Worm (Caenorhabditis elegans): Measurements from ENCODE around the gene srg-24.
A peak's percentile ranks its signal among the peaks of the same experiment; 100 is the strongest.

Gene srg-24

DNA sequence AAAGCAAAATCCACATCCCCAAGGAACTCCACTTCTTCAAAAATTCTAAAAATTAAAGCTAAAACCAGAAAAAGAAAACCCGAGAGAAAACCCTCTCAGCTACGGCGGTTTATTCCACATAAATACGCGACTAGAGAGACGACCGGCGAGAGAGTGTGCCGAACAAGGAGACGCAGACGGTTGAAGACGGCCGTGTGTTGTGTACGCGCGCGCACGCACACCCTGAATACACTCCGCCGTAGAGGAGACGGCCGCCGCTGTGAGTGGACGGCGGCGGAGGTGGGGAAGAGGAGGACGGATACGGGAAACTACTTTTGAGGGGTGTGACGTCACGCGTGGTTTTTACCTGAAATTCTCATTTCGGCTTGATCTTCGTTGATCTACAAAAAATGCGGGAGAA is 45.8 kb downstream of the srg-24 start:
- TF ChIP-seq hlh-26 (GFP tag; conservative IDR thresholded peaks at IDR 0.05) (no peak), Y53F4B.3 (GFP tag; IDR thresholded peaks at IDR 0.05) (no peak), hmg-1.2 (GFP tag; IDR thresholded peaks at IDR 0.05) (peak; percentile 96), zfh-2 (GFP tag; conservative IDR thresholded peaks at IDR 0.05) (peak; percentile 89), hsf-1 (GFP tag; IDR thresholded peaks at IDR 0.05) (0 out of 2 replicates have a peak, but pooled peaks have one; percentile 41), cebp-2 (GFP tag; IDR thresholded peaks at IDR 0.05) (0 out of 2 replicates have a peak, but pooled peaks have one; percentile 49), hrde-1 (tag; optimal IDR thresholded peaks at IDR 0.05; ENCODE audit: borderline replicate concordance) (no peak), B0261.1 (tag; optimal IDR thresholded peaks at IDR 0.05) (no peak), madf-6 (GFP tag; IDR thresholded peaks at IDR 0.05) (0 out of 2 replicates have a peak, but pooled peaks have one; percentile 0), lag-1 (GFP tag; IDR thresholded peaks at IDR 0.05) (no peak), mcd-1 (GFP tag; IDR thresholded peaks at IDR 0.05) (0 out of 2 replicates have a peak, but pooled peaks have one; percentile 8), egrh-3 (GFP tag; IDR thresholded peaks at IDR 0.05) (peak; percentile 53; the same call in 1 of the 2 replicates)

DNA sequence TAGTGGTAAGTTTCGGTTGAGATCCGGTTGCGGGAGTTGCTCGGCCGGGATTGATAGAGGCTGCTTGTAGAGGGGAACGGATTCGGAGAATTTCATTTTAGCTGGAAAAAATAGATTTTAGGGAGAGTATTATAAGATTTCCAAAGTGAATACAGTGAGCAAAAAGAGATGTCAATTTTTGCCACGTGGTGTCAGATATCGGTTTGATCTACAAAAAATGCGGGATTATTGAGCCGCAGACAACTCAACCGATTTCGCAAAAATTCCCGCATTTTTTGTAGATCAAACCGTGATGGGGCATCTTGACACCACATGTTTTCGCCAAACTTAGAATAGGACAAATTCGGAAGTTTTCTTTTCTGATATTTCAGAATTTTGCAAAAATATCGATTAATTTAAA is 46.2 kb downstream of the srg-24 start, which contains the start of gene lido-13:
TSS of gene lido-13 (minus strand) at position 101 of the 400 bp plus-strand sequence.
- TF ChIP-seq unc-62 (GFP tag; optimal IDR thresholded peaks at IDR 0.05) (no peak), B0261.1 (tag; optimal IDR thresholded peaks at IDR 0.05) (no peak), ztf-3 (GFP tag; optimal IDR thresholded peaks at IDR 0.05) (no peak), madf-6 (GFP tag; IDR thresholded peaks at IDR 0.05) (peak; percentile 38; the same call in 1 of the 2 replicates), ceh-79 (tag; optimal IDR thresholded peaks at IDR 0.05) (no peak), egrh-3 (GFP tag; IDR thresholded peaks at IDR 0.05) (no peak), tbp1 (GFP tag; optimal IDR thresholded peaks at IDR 0.05) (no peak), ztf-25 (GFP tag; IDR thresholded peaks at IDR 0.05) (no peak)

DNA sequence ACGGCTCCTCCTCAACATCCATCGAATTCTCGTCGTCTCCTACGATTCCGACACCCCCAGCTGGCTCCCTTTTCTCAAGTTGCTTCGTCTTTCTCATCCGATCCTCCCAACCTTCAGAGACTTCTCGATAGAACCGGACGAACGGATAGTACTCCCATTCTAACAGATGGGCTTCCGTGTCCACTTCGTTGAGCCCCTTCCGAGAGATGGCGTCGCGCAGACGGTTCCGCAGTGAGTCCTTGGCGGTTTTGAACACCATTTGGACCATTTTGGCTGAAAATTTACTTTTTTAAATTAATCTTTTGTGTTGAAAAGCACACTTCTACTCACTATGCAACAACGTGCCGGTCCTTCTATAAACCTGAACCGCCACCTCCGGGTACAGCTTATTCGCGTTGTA is 46.8 kb downstream of the srg-24 start:
- TF ChIP-seq ekl-4 (GFP tag; IDR thresholded peaks at IDR 0.05), result no peak
- no peak for TF ChIP-seq fkh-3 (tag; optimal IDR thresholded peaks at IDR 0.05)
- TF ChIP-seq cebp-1 (GFP tag; IDR thresholded peaks at IDR 0.05), result no peak
- TF ChIP-seq cebp-1 (tag; optimal IDR thresholded peaks at IDR 0.05), result no peak
- TF ChIP-seq mel-28 (tag; optimal IDR thresholded peaks at IDR 0.05; ENCODE audit: borderline replicate concordance), result no peak
- no peak for TF ChIP-seq him-1 (tag; optimal IDR thresholded peaks at IDR 0.05)
- no peak for TF ChIP-seq madf-10 (tag; optimal IDR thresholded peaks at IDR 0.05)
- TF ChIP-seq ceh-58 (GFP tag; IDR thresholded peaks at IDR 0.05), result no peak
- TF ChIP-seq snpc-4 (GFP tag; optimal IDR thresholded peaks at IDR 0.05), result no peak
- no peak for TF ChIP-seq snpc-4 (tag; optimal IDR thresholded peaks at IDR 0.05)
- TF ChIP-seq gei-17 (GFP tag; optimal IDR thresholded peaks at IDR 0.05), result no peak
- TF ChIP-seq nfya-2 (GFP tag; IDR thresholded peaks at IDR 0.05), result no peak
- no peak for TF ChIP-seq snpc-1.1 (tag; optimal IDR thresholded peaks at IDR 0.05; ENCODE audit: insufficient read depth)
- TF ChIP-seq ztf-25 (GFP tag; IDR thresholded peaks at IDR 0.05), result no peak
- TF ChIP-seq ztf-18 (tag; optimal IDR thresholded peaks at IDR 0.05), result no peak
- no peak for TF ChIP-seq unc-62 (GFP tag; optimal IDR thresholded peaks at IDR 0.05)
- TF ChIP-seq B0035.1 (tag; optimal IDR thresholded peaks at IDR 0.05), result no peak
- no peak for TF ChIP-seq F33H1.4 (GFP tag; IDR thresholded peaks at IDR 0.05)
- no peak for TF ChIP-seq lsy-27 (tag; optimal IDR thresholded peaks at IDR 0.05; ENCODE audit: borderline replicate concordance, insufficient read depth)
- TF ChIP-seq let-607 (tag; optimal IDR thresholded peaks at IDR 0.05), result no peak
- no peak for TF ChIP-seq unc-130 (GFP tag; optimal IDR thresholded peaks at IDR 0.05)

Data from whole organism, young adult.